Worm (Caenorhabditis elegans) whole organism, L1 larva: ENCODE measurements around the gene T08A11.1.

ENCODE experiments used
- C16A3.4 ChIP-seq: fragments of 150-350 bp; optimal IDR thresholded peaks from 2 replicates; lab custom pipeline; 2014; ENCODE audit warnings: missing biosample characterization, missing genetic modification characterization
- C34B4.2 ChIP-seq: sonication (generic microtip); optimal IDR thresholded peaks from 2 replicates; lab custom pipeline; 2017; ENCODE audit warnings: mild to moderate bottlenecking, missing genetic modification characterization, missing compliant biosample characterization
- F16B12.6 ChIP-seq: fragments of 150-350 bp; optimal IDR thresholded peaks from 2 replicates; lab custom pipeline; 2014; ENCODE audit warnings: missing biosample characterization, missing genetic modification characterization
- Y116A8C.19 ChIP-seq: sonication (generic microtip); optimal IDR thresholded peaks from 2 replicates; lab custom pipeline; 2016; ENCODE audit warnings: missing compliant biosample characterization, missing genetic modification characterization, borderline replicate concordance
- aha-1 ChIP-seq: fragments of 150-350 bp; optimal IDR thresholded peaks from 2 replicates; lab custom pipeline; 2014; ENCODE audit warnings: missing biosample characterization, missing genetic modification characterization
- alr-1 ChIP-seq: fragments of 200-800 bp; sonication (Bioruptor generic); optimal IDR thresholded peaks from 2 replicates; lab custom pipeline; 2018; ENCODE audit warnings: borderline replicate concordance, mild to moderate bottlenecking, missing genetic modification characterization, missing compliant biosample characterization
- ama-1 ChIP-seq: fragments of 150-350 bp; optimal IDR thresholded peaks from 2 replicates; lab custom pipeline; 2014
- blmp-1 ChIP-seq: fragments of 150-350 bp; optimal IDR thresholded peaks from 2 replicates; lab custom pipeline; 2014; ENCODE audit warnings: missing biosample characterization, missing genetic modification characterization
- ceh-63 ChIP-seq: fragments of 200-800 bp; sonication (Bioruptor generic); optimal IDR thresholded peaks from 2 replicates; lab custom pipeline; 2018; ENCODE audit warnings: mild to moderate bottlenecking, missing genetic modification characterization, missing compliant biosample characterization
- ceh-8 ChIP-seq: fragments of 200-800 bp; sonication (Bioruptor generic); optimal IDR thresholded peaks from 2 replicates; lab custom pipeline; 2018; ENCODE audit warnings: mild to moderate bottlenecking, missing genetic modification characterization, moderate library complexity, missing compliant biosample characterization
- ceh-82 ChIP-seq, 3 experiments: fragments of 150-350 bp in 1 of 3; sonication (generic microtip) in 2 of 3; optimal IDR thresholded peaks; 2 replicates each; lab custom pipeline; 2014 to 2017; ENCODE audit warnings: missing biosample characterization in 3 of 3, missing genetic modification characterization in 3 of 3
- dpl-1 ChIP-seq, 3 experiments: fragments of 150-350 bp in 2 of 3; sonication (generic microtip) in 1 of 3; optimal IDR thresholded peaks; 2 replicates each; lab custom pipeline; 2014 to 2017; ENCODE audit warnings: missing biosample characterization in 3 of 3, missing genetic modification characterization in 3 of 3, missing genetic modification reagents in 3 of 3
- efl-1 ChIP-seq, 4 experiments: fragments of 150-350 bp; optimal IDR thresholded peaks in 3 of 4; peaks in 1 of 4; 1 replicate in 1 of 4; 2 replicates in 3 of 4; lab custom pipeline; 2014; ENCODE audit warnings: missing biosample characterization in 2 of 4, missing genetic modification characterization in 2 of 4, missing genetic modification reagents in 2 of 4
- efl-3 ChIP-seq: fragments of 200-800 bp; sonication (Bioruptor generic); optimal IDR thresholded peaks from 2 replicates; lab custom pipeline; 2018; ENCODE audit warnings: mild to moderate bottlenecking, missing genetic modification characterization, missing compliant biosample characterization
- egl-13 ChIP-seq: sonication (generic microtip); optimal IDR thresholded peaks from 2 replicates; lab custom pipeline; 2016; ENCODE audit warnings: missing genotype, missing genetic modification reagents, missing genetic modification characterization, missing compliant biosample characterization
- egl-27 ChIP-seq, 2 experiments: fragments of 150-350 bp in 1 of 2; sonication (generic microtip); optimal IDR thresholded peaks; 3 replicates each; lab custom pipeline; 2017 to 2018; ENCODE audit warnings: missing biosample characterization in 2 of 2, missing genetic modification characterization in 2 of 2, missing genetic modification reagents in 2 of 2
- elt-2 ChIP-seq: sonication (generic microtip); optimal IDR thresholded peaks from 2 replicates; lab custom pipeline; 2016; ENCODE audit warnings: missing genetic modification characterization, mild to moderate bottlenecking, inconsistent platforms, missing compliant biosample characterization, missing genetic modification reagents
- fkh-10 ChIP-seq: sonication (generic microtip); optimal IDR thresholded peaks from 2 replicates; lab custom pipeline; 2017; ENCODE audit warnings: missing biosample characterization, missing genetic modification reagents, missing genetic modification characterization
- fkh-4 ChIP-seq: sonication (generic microtip); optimal IDR thresholded peaks from 2 replicates; lab custom pipeline; 2016; ENCODE audit warnings: missing compliant biosample characterization, missing genetic modification characterization, borderline replicate concordance
- fkh-8 ChIP-seq: sonication (generic microtip); optimal IDR thresholded peaks from 2 replicates; lab custom pipeline; 2016; ENCODE audit warnings: mild to moderate bottlenecking, missing genetic modification characterization, missing compliant biosample characterization
- grh-1 ChIP-seq: fragments of 200-800 bp; sonication (Bioruptor generic); IDR thresholded peaks from 2 replicates; pipeline ENCODE4 v1.3.6; 2022; ENCODE audit warnings: missing genetic modification reagents, missing genetic modification characterization, missing compliant biosample characterization
- hlh-4 ChIP-seq: sonication (generic microtip); optimal IDR thresholded peaks from 2 replicates; lab custom pipeline; 2016; ENCODE audit warnings: mild to moderate bottlenecking, missing genetic modification characterization, missing compliant biosample characterization
- hpl-2 ChIP-seq: fragments of 150-350 bp; optimal IDR thresholded peaks from 2 replicates; lab custom pipeline; 2014; ENCODE audit warnings: missing biosample characterization, missing genetic modification reagents, missing genetic modification characterization
- irx-1 ChIP-seq: sonication (generic microtip); optimal IDR thresholded peaks from 2 replicates; lab custom pipeline; 2016; ENCODE audit warnings: missing genetic modification characterization, missing compliant biosample characterization
- jun-1 ChIP-seq: fragments of 150-350 bp; optimal IDR thresholded peaks from 2 replicates; lab custom pipeline; 2014; ENCODE audit warnings: missing biosample characterization, missing genetic modification reagents, missing genetic modification characterization
- lin-15B ChIP-seq: fragments of 150-350 bp; sonication (generic microtip); optimal IDR thresholded peaks from 3 replicates; lab custom pipeline; 2014; ENCODE audit warnings: missing biosample characterization, missing genetic modification characterization
- lin-39 ChIP-seq: fragments of 150-350 bp; optimal IDR thresholded peaks from 2 replicates; lab custom pipeline; 2014; ENCODE audit warnings: missing biosample characterization, missing genetic modification reagents, missing genetic modification characterization
- mab-9 ChIP-seq: fragments of 200-800 bp; sonication (Bioruptor generic); IDR thresholded peaks from 2 replicates; pipeline ENCODE4 v1.3.6; 2022; ENCODE audit warnings: missing genetic modification reagents, missing genetic modification characterization, missing compliant biosample characterization
- mdl-1 ChIP-seq, 2 experiments: fragments of 150-350 bp; optimal IDR thresholded peaks; 2 replicates each; lab custom pipeline; 2014 to 2017; ENCODE audit warnings: missing biosample characterization in 2 of 2, missing genetic modification characterization in 2 of 2, inconsistent platforms in 1 of 2
- nhr-11 ChIP-seq: fragments of 150-350 bp; optimal IDR thresholded peaks from 2 replicates; lab custom pipeline; 2014; ENCODE audit warnings: missing biosample characterization, missing genetic modification characterization
- nhr-12 ChIP-seq: sonication (generic microtip); optimal IDR thresholded peaks from 2 replicates; lab custom pipeline; 2017; ENCODE audit warnings: missing biosample characterization, missing genetic modification characterization
- nhr-19 ChIP-seq: fragments of 200-800 bp; sonication (Bioruptor generic); conservative IDR thresholded peaks from 2 replicates; pipeline ENCODE4 v1.3.6; 2022; ENCODE audit warnings: missing genetic modification characterization, missing compliant biosample characterization
- nhr-20 ChIP-seq: sonication (generic microtip); optimal IDR thresholded peaks from 2 replicates; lab custom pipeline; 2016; ENCODE audit warnings: mild to moderate bottlenecking, missing genetic modification characterization, missing compliant biosample characterization
- nhr-237 ChIP-seq: fragments of 150-350 bp; optimal IDR thresholded peaks from 2 replicates; lab custom pipeline; 2014; ENCODE audit warnings: missing biosample characterization, missing genetic modification characterization
- nhr-47 ChIP-seq: sonication (generic microtip); optimal IDR thresholded peaks from 2 replicates; lab custom pipeline; 2016; ENCODE audit warnings: mild to moderate bottlenecking, missing genetic modification characterization, moderate library complexity, missing compliant biosample characterization
- nhr-76 ChIP-seq: sonication (generic microtip); optimal IDR thresholded peaks from 2 replicates; lab custom pipeline; 2017; ENCODE audit warnings: missing biosample characterization, missing genetic modification characterization
- nhr-84 ChIP-seq: sonication (generic microtip); optimal IDR thresholded peaks from 2 replicates; lab custom pipeline; 2017; ENCODE audit warnings: missing biosample characterization, missing genetic modification characterization
- pax-3 ChIP-seq: fragments of 200-800 bp; sonication (Bioruptor generic); optimal IDR thresholded peaks from 2 replicates; lab custom pipeline; 2018; ENCODE audit warnings: mild to moderate bottlenecking, missing genetic modification characterization, moderate library complexity, missing compliant biosample characterization
- snu-23 ChIP-seq: sonication (generic microtip); optimal IDR thresholded peaks from 2 replicates; lab custom pipeline; 2016; ENCODE audit warnings: missing genetic modification characterization, missing compliant biosample characterization
- sox-4 ChIP-seq: sonication (generic microtip); optimal IDR thresholded peaks from 2 replicates; lab custom pipeline; 2016; ENCODE audit warnings: missing genetic modification characterization, missing compliant biosample characterization
- sup-37 ChIP-seq: fragments of 200-800 bp; sonication (Bioruptor generic); optimal IDR thresholded peaks from 2 replicates; lab custom pipeline; 2018; ENCODE audit warnings: mild to moderate bottlenecking, missing genetic modification characterization, missing compliant biosample characterization
- swsn-7 ChIP-seq: sonication (generic microtip); optimal IDR thresholded peaks from 2 replicates; lab custom pipeline; 2016; ENCODE audit warnings: missing genetic modification characterization, missing compliant biosample characterization
- tbx-2 ChIP-seq: sonication (generic microtip); optimal IDR thresholded peaks from 2 replicates; lab custom pipeline; 2016; ENCODE audit warnings: missing genetic modification characterization, missing compliant biosample characterization
- tlp-1 ChIP-seq: fragments of 150-350 bp; optimal IDR thresholded peaks from 2 replicates; lab custom pipeline; 2014; ENCODE audit warnings: missing biosample characterization, missing genetic modification characterization
- unc-130 ChIP-seq: fragments of 150-350 bp; optimal IDR thresholded peaks from 2 replicates; lab custom pipeline; 2017; ENCODE audit warnings: missing biosample characterization, missing genetic modification characterization, inconsistent platforms
- unc-86 ChIP-seq: sonication (generic microtip); optimal IDR thresholded peaks from 2 replicates; lab custom pipeline; 2016; ENCODE audit warnings: missing genetic modification characterization, missing compliant biosample characterization
- vab-15 ChIP-seq: sonication (generic microtip); optimal IDR thresholded peaks from 2 replicates; lab custom pipeline; 2017; ENCODE audit warnings: missing genotype, mild to moderate bottlenecking, missing genetic modification characterization, missing compliant biosample characterization
- xbp-1 ChIP-seq: sonication (generic microtip); optimal IDR thresholded peaks from 2 replicates; lab custom pipeline; 2016; ENCODE audit warnings: missing genetic modification characterization, missing compliant biosample characterization
- zag-1 ChIP-seq: fragments of 150-350 bp; optimal IDR thresholded peaks from 2 replicates; lab custom pipeline; 2014; ENCODE audit warnings: missing biosample characterization, missing genetic modification characterization
- zip-4 ChIP-seq: fragments of 200-800 bp; sonication (Bioruptor generic); optimal IDR thresholded peaks from 2 replicates; lab custom pipeline; 2018; ENCODE audit warnings: mild to moderate bottlenecking, missing genetic modification characterization, moderate library complexity, missing compliant biosample characterization
- ztf-11 ChIP-seq, 2 experiments: sonication (generic microtip); optimal IDR thresholded peaks; 2 replicates each; lab custom pipeline; 2016 to 2017; ENCODE audit warnings: missing genetic modification characterization in 2 of 2, missing biosample characterization in 1 of 2, missing compliant biosample characterization in 1 of 2
- ztf-4 ChIP-seq: fragments of 150-350 bp; optimal IDR thresholded peaks from 2 replicates; lab custom pipeline; 2014; ENCODE audit warnings: missing biosample characterization, missing genetic modification characterization

T08A11.1 gene

DNA sequence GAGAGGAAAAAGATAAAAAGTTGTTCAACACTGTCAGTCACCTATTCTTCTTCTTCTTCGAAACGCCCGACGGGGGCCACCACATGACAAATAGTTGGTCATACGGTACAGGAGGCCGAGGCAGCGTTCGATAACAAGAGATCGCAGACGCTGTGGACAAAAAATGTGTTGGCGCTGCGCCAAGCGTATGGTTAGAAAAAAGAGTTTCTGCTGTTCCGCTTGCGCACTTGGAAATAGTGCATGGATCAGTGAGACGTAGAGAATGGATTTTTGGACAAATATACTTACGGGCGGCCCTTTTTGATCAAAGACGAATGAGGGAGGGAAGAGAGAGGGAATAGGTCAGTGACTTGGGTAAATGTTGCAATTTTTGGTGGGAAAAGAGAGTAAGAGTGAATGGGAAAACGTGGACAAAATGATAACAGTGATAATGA lies 21.8 kb upstream of the T08A11.1 start (continued):
- TF ChIP-seq ztf-4 (tag; lab: Kevin White, UChicago) = peak; percentile 68
- TF ChIP-seq ceh-82 (tag; optimal IDR thresholded peaks at IDR 0.05; lab: Kevin White, UChicago) = peak; percentile 15 to 60 (median 21)
- TF ChIP-seq fkh-8 (tag; lab: Kevin White, UChicago) = no peak
- peak; percentile 41 for TF ChIP-seq F16B12.6 (tag; lab: Kevin White, UChicago)
- peak; percentile 72 for TF ChIP-seq jun-1
- TF ChIP-seq swsn-7 (tag; lab: Kevin White, UChicago) = peak; percentile 81
- peak; percentile 39 for TF ChIP-seq zip-4 (GFP tag; lab: Kevin White, UChicago)
- TF ChIP-seq unc-86 (tag; lab: Kevin White, UChicago) = no peak
- no peak for TF ChIP-seq zag-1 (tag; lab: Kevin White, UChicago)
- no peak for TF ChIP-seq nhr-12 (tag; lab: Kevin White, UChicago)
- TF ChIP-seq mab-9 (GFP tag; lab: Robert Waterston, UW) = no peak
- TF ChIP-seq nhr-237 = peak; percentile 59
- TF ChIP-seq sox-4 (tag; lab: Kevin White, UChicago) = no peak
- TF ChIP-seq egl-27 (tag; optimal IDR thresholded peaks at IDR 0.05; lab: Kevin White, UChicago) = peak in 1 of 2 experiments; percentile 13
- no peak for TF ChIP-seq Y116A8C.19 (tag; lab: Kevin White, UChicago)
- TF ChIP-seq irx-1 = peak; percentile 61
- TF ChIP-seq lin-39 (tag; lab: Kevin White, UChicago) = no peak
- TF ChIP-seq efl-3 (GFP tag; lab: Kevin White, UChicago) = peak; percentile 75
- TF ChIP-seq aha-1 = no peak
- no peak for TF ChIP-seq unc-130 (tag; lab: Kevin White, UChicago)
- TF ChIP-seq C34B4.2 = peak; percentile 60
- no peak for TF ChIP-seq ama-1 (lab: Kevin White, UChicago)
- TF ChIP-seq nhr-19 (GFP tag; lab: Robert Waterston, UW) = peak; percentile 84
- no peak for TF ChIP-seq vab-15 (tag; lab: Kevin White, UChicago)
- no peak for TF ChIP-seq hpl-2
- TF ChIP-seq ceh-8 (GFP tag; lab: Kevin White, UChicago) = no peak
- TF ChIP-seq C16A3.4 (tag; lab: Kevin White, UChicago) = peak; percentile 63
- TF ChIP-seq ztf-11 (tag; optimal IDR thresholded peaks at IDR 0.05; lab: Kevin White, UChicago) = no peak
- TF ChIP-seq tbx-2 = peak; percentile 87
- no peak for TF ChIP-seq ceh-63 (GFP tag; lab: Kevin White, UChicago)
- TF ChIP-seq efl-1 (optimal IDR thresholded peaks at IDR 0.05; lab: Kevin White, UChicago) = peak; percentile 60 to 62
- peak; percentile 29 to 97 for TF ChIP-seq efl-1 (GFP tag; optimal IDR thresholded peaks at IDR 0.05 in 1 of 2; lab: Kevin White, UChicago)
- TF ChIP-seq alr-1 (tag; lab: Kevin White, UChicago) = no peak
- TF ChIP-seq nhr-11 = no peak
- TF ChIP-seq snu-23 (GFP tag; lab: Kevin White, UChicago) = peak; percentile 94
- TF ChIP-seq nhr-47 (tag; lab: Kevin White, UChicago) = peak; percentile 82
- peak in 1 of 2 experiments; percentile 91 for TF ChIP-seq mdl-1 (tag; optimal IDR thresholded peaks at IDR 0.05; lab: Kevin White, UChicago)
- TF ChIP-seq elt-2 (tag; lab: Kevin White, UChicago) = peak; percentile 76
- TF ChIP-seq egl-13 = no peak
- no peak for TF ChIP-seq tlp-1
- peak; percentile 86 for TF ChIP-seq grh-1 (GFP tag; lab: Robert Waterston, UW)
- TF ChIP-seq xbp-1 (tag; lab: Kevin White, UChicago) = peak; percentile 83
- TF ChIP-seq blmp-1 (tag; lab: Kevin White, UChicago) = peak; percentile 89
- no peak for TF ChIP-seq fkh-4 (tag; lab: Kevin White, UChicago)
- peak; percentile 29 for TF ChIP-seq pax-3 (tag; lab: Kevin White, UChicago)
- no peak for TF ChIP-seq nhr-84 (tag; lab: Kevin White, UChicago)
- peak; percentile 83 for TF ChIP-seq sup-37
- no peak for TF ChIP-seq lin-15B
- no peak for TF ChIP-seq fkh-10 (GFP tag; lab: Kevin White, UChicago)
- peak; percentile 51 to 59 (median 57) for TF ChIP-seq dpl-1 (GFP tag; optimal IDR thresholded peaks at IDR 0.05; lab: Kevin White, UChicago)
- peak; percentile 98 for TF ChIP-seq nhr-20 (tag; lab: Kevin White, UChicago)
- no peak for TF ChIP-seq nhr-76 (tag; lab: Kevin White, UChicago)
- no peak for TF ChIP-seq hlh-4 (tag; lab: Kevin White, UChicago)
